Fruit fly (Drosophila melanogaster) whole organism: ENCODE results near the gene dbf.

Experiments used
- EcR ChIP-seq, 2 experiments: fragments of >200 bp; optimal IDR thresholded peaks; 2 replicates each; lab custom pipeline; 2017; ENCODE audit warnings: missing biosample characterization in 2 of 2, missing genetic modification characterization in 2 of 2, missing genetic modification reagents in 2 of 2
- psq ChIP-seq: fragments of >200 bp; optimal IDR thresholded peaks from 2 replicates; lab custom pipeline; 2017
- usp ChIP-seq: fragments of >200 bp; optimal IDR thresholded peaks from 2 replicates; lab custom pipeline; 2017; ENCODE audit warnings: missing biosample characterization, missing genetic modification characterization, mixed read lengths

- TF ChIP-seq usp (GFP tag; lab: Kevin White, UChicago) (no peak), psq (lab: Kevin White, UChicago) (no peak), EcR (GFP tag; optimal IDR thresholded peaks at IDR 0.05; lab: Kevin White, UChicago) (no peak)
These were observed 35.5 kb upstream of the dbf start for dm6 chr2L:10615889-10616288.
